Fruit fly (Drosophila melanogaster): ENCODE measurements around the gene ru.

- TF ChIP-seq psq (optimal IDR thresholded peaks at IDR 0.05) (no peak), h (optimal IDR thresholded peaks at IDR 0.05) (no peak), Sin3A (optimal IDR thresholded peaks at IDR 0.05) (no peak)
Observed at dm6 chr3L:1370099-1370678, at the start of gene ru.

Data from Kc167 (cell line).